Worm (Caenorhabditis elegans) whole organism, early embryonic: Measurements from ENCODE around the gene enu-3.6.

Experiments used
- B0310.2 ChIP-seq: sonication (generic microtip); optimal IDR thresholded peaks from 2 replicates; lab custom pipeline; 2016; ENCODE audit warnings: mild to moderate bottlenecking, missing genetic modification characterization, missing compliant biosample characterization
- F13C5.2 ChIP-seq: sonication (generic microtip); optimal IDR thresholded peaks from 2 replicates; lab custom pipeline; 2017; ENCODE audit warnings: mild to moderate bottlenecking, missing genetic modification characterization, inconsistent platforms, missing compliant biosample characterization
- aly-1 ChIP-seq: sonication (generic microtip); optimal IDR thresholded peaks from 2 replicates; lab custom pipeline; 2016; ENCODE audit warnings: missing genetic modification characterization, missing compliant biosample characterization
- ama-1 ChIP-seq: fragments of 150-350 bp; optimal IDR thresholded peaks from 2 replicates; lab custom pipeline; 2014
- ceh-13 ChIP-seq: fragments of 200-800 bp; sonication (Bioruptor generic); optimal IDR thresholded peaks from 2 replicates; lab custom pipeline; 2018; ENCODE audit warnings: mild to moderate bottlenecking, missing genetic modification characterization, missing compliant biosample characterization
- ceh-36 ChIP-seq: sonication (generic microtip); optimal IDR thresholded peaks from 2 replicates; lab custom pipeline; 2016; ENCODE audit warnings: missing genetic modification characterization, inconsistent platforms, missing compliant biosample characterization
- ets-7 ChIP-seq: sonication (generic microtip); optimal IDR thresholded peaks from 2 replicates; lab custom pipeline; 2016; ENCODE audit warnings: missing genotype, missing genetic modification characterization, missing compliant biosample characterization
- flt-1 ChIP-seq: fragments of 200-800 bp; sonication (Bioruptor generic); IDR thresholded peaks from 2 replicates; pipeline ENCODE4 v1.3.6; 2022; ENCODE audit warnings: missing genetic modification characterization, missing compliant biosample characterization
- hmbx-1 ChIP-seq: sonication (generic microtip); optimal IDR thresholded peaks from 2 replicates; lab custom pipeline; 2016; ENCODE audit warnings: mild to moderate bottlenecking, missing genetic modification characterization, missing compliant biosample characterization
- hmg-4 ChIP-seq: fragments of 200-800 bp; sonication (Bioruptor generic); optimal IDR thresholded peaks from 2 replicates; lab custom pipeline; 2018; ENCODE audit warnings: mild to moderate bottlenecking, missing genetic modification characterization, missing compliant biosample characterization
- hnd-1 ChIP-seq: sonication (generic microtip); optimal IDR thresholded peaks from 2 replicates; lab custom pipeline; 2016; ENCODE audit warnings: missing genetic modification characterization, missing compliant biosample characterization
- pes-1 ChIP-seq: fragments of 200-800 bp; sonication (Bioruptor generic); IDR thresholded peaks from 2 replicates; pipeline ENCODE4 v1.3.6; 2022; ENCODE audit warnings: missing genetic modification reagents, missing genetic modification characterization, missing compliant biosample characterization
- scrt-1 ChIP-seq: fragments of 200-800 bp; sonication (Bioruptor generic); IDR thresholded peaks from 2 replicates; pipeline ENCODE4 v1.3.6; 2022; ENCODE audit warnings: missing genetic modification characterization, missing compliant biosample characterization
- sea-1 ChIP-seq: fragments of 200-800 bp; sonication (Bioruptor generic); conservative IDR thresholded peaks from 2 replicates; pipeline ENCODE4 v1.3.6; 2022; ENCODE audit warnings: missing genetic modification characterization, missing compliant biosample characterization
- tbx-11 ChIP-seq: fragments of 200-800 bp; sonication (Bioruptor generic); IDR thresholded peaks from 2 replicates; pipeline ENCODE4 v1.3.6; 2022; ENCODE audit warnings: missing genetic modification characterization, missing compliant biosample characterization
- tbx-37 ChIP-seq: fragments of 200-800 bp; sonication (Bioruptor generic); conservative IDR thresholded peaks from 2 replicates; pipeline ENCODE4 v1.3.6; 2022; ENCODE audit warnings: missing genetic modification reagents, missing genetic modification characterization, missing compliant biosample characterization
- tra-4 ChIP-seq: sonication (generic microtip); optimal IDR thresholded peaks from 2 replicates; lab custom pipeline; 2017; ENCODE audit warnings: missing genetic modification characterization, missing compliant biosample characterization

Gene enu-3.6

ce11 chrIII:10757540-10757939 is 7.3 kb downstream of the enu-3.6 start, which contains the start of gene rnf-113:
TSS of gene rnf-113 (minus strand) at chrIII:10757640.
- TF ChIP-seq hmg-4 (GFP tag; lab: Kevin White, UChicago) (no peak), B0310.2 (tag; lab: Kevin White, UChicago) (no peak), sea-1 (GFP tag; lab: Robert Waterston, UW) (no peak), ama-1 (lab: Kevin White, UChicago) (no peak), flt-1 (GFP tag; lab: Robert Waterston, UW) (no peak), ets-7 (no peak), F13C5.2 (tag; lab: Kevin White, UChicago) (no peak), tbx-11 (GFP tag; lab: Robert Waterston, UW) (no peak), ceh-36 (no peak), tra-4 (tag; lab: Kevin White, UChicago) (no peak), scrt-1 (no peak)

ce11 chrIII:10758422-10758821 is 8.2 kb downstream of the enu-3.6 start, which contains the start of gene K01G5.10:
TSS of gene K01G5.10 (minus strand) at chrIII:10758522.
- no peak for TF ChIP-seq ets-7
- no peak for TF ChIP-seq B0310.2 (tag; lab: Kevin White, UChicago)
- no peak for TF ChIP-seq sea-1 (GFP tag; lab: Robert Waterston, UW)
- TF ChIP-seq pes-1 (GFP tag; lab: Robert Waterston, UW): no peak
- TF ChIP-seq hmg-4 (GFP tag; lab: Kevin White, UChicago): no peak
- no peak for TF ChIP-seq flt-1 (GFP tag; lab: Robert Waterston, UW)
- no peak for TF ChIP-seq hnd-1 (tag; lab: Kevin White, UChicago)
- no peak for TF ChIP-seq ama-1 (lab: Kevin White, UChicago)
- no peak for TF ChIP-seq tbx-11 (GFP tag; lab: Robert Waterston, UW)
- TF ChIP-seq scrt-1: no peak
- TF ChIP-seq F13C5.2 (tag; lab: Kevin White, UChicago): no peak
- TF ChIP-seq ceh-36: no peak
- TF ChIP-seq aly-1: no peak

ce11 chrIII:10759050-10760023 is 9.1 kb downstream of the enu-3.6 start, which contains the start of gene tasp-1:
TSS of gene tasp-1 (plus strand) at chrIII:10759307.
- TF ChIP-seq pes-1 (GFP tag; lab: Robert Waterston, UW) (peak; percentile 92), ama-1 (lab: Kevin White, UChicago) (no peak), tra-4 (tag; lab: Kevin White, UChicago) (peak; percentile 70), sea-1 (GFP tag; lab: Robert Waterston, UW) (peak; percentile 96), hmbx-1 (tag; lab: Kevin White, UChicago) (peak; percentile 75), B0310.2 (tag; lab: Kevin White, UChicago) (peak; percentile 67), scrt-1 (peak; percentile 85), aly-1 (peak; percentile 78), ceh-13 (GFP tag; lab: Kevin White, UChicago) (peak; percentile 66), tbx-37 (GFP tag; lab: Robert Waterston, UW) (peak; percentile 89), ets-7 (peak; percentile 85), tbx-11 (GFP tag; lab: Robert Waterston, UW) (peak; percentile 91), hmg-4 (GFP tag; lab: Kevin White, UChicago) (peak; percentile 98), flt-1 (GFP tag; lab: Robert Waterston, UW) (peak; percentile 93), ceh-36 (peak; percentile 81), F13C5.2 (tag; lab: Kevin White, UChicago) (peak; percentile 99), hnd-1 (tag; lab: Kevin White, UChicago) (peak; percentile 74)

- TF ChIP-seq tbx-11 (GFP tag; lab: Robert Waterston, UW) (no peak), B0310.2 (tag; lab: Kevin White, UChicago) (no peak), hmbx-1 (tag; lab: Kevin White, UChicago) (no peak)
Measured at ce11 chrIII:10763032-10763431, 12.8 kb downstream of the enu-3.6 start, which contains the start of gene dpy-28. TSS of gene dpy-28 (plus strand) at chrIII:10763131.

ce11 chrIII:10769693-10770092 is 19.5 kb downstream of the enu-3.6 start:
- TF ChIP-seq ama-1 (lab: Kevin White, UChicago) (no peak), hmbx-1 (tag; lab: Kevin White, UChicago) (no peak), aly-1 (no peak), tra-4 (tag; lab: Kevin White, UChicago) (no peak), sea-1 (GFP tag; lab: Robert Waterston, UW) (no peak), hmg-4 (GFP tag; lab: Kevin White, UChicago) (no peak), ceh-36 (no peak), ceh-13 (GFP tag; lab: Kevin White, UChicago) (no peak), hnd-1 (tag; lab: Kevin White, UChicago) (no peak)

ce11 chrIII:10781553-10781952 is 31.3 kb downstream of the enu-3.6 start, which contains the start of gene ptr-19:
TSS of gene ptr-19 (plus strand) at chrIII:10781853.
- TF ChIP-seq pes-1 (GFP tag; lab: Robert Waterston, UW) (no peak), ets-7 (no peak), F13C5.2 (tag; lab: Kevin White, UChicago) (no peak), ama-1 (lab: Kevin White, UChicago) (no peak), flt-1 (GFP tag; lab: Robert Waterston, UW) (no peak)

- TF ChIP-seq B0310.2 (tag; lab: Kevin White, UChicago) (no peak), ceh-36 (peak; percentile 41), pes-1 (GFP tag; lab: Robert Waterston, UW) (no peak)
Measured at ce11 chrIII:10783052-10783451, 32.8 kb downstream of the enu-3.6 start.
